Worm (Caenorhabditis elegans): ENCODE results near the gene col-166.

The col-166 gene

ce11 chrX:6274270-6274669, 5.5 kb upstream of the col-166 start:
- TF ChIP-seq ceh-83 (GFP tag; optimal IDR thresholded peaks at IDR 0.05) (no peak), ceh-39 (tag; optimal IDR thresholded peaks at IDR 0.05) (no peak), ham-2 (GFP tag; optimal IDR thresholded peaks at IDR 0.05) (no peak), mab-5 (tag; optimal IDR thresholded peaks at IDR 0.05) (no peak), elt-3 (tag; optimal IDR thresholded peaks at IDR 0.05) (no peak), M03D4.4 (tag; optimal IDR thresholded peaks at IDR 0.05) (no peak), nhr-2 (tag; optimal IDR thresholded peaks at IDR 0.05) (no peak), nhr-12 (tag; optimal IDR thresholded peaks at IDR 0.05) (no peak), nhr-237 (tag; optimal IDR thresholded peaks at IDR 0.05) (no peak)

DNA sequence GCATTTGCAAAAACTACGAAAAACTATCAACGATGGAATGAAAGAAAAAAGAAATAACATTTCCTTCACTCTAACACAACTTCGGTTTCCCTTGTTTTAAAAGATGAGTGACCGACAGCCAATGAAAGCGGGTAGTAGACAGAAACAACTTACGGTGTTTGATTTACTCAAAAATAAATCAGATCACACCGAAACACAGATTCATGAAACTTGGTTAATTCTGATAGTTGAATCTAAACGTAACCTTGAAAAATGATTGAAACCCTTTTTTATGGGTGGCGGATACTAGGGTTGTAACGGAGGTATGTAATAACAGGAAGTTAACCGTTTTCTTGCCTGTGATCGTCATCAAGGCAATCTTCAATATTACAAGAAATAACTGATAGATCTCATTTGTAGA, 4.5 kb upstream of the col-166 start:
- no peak for TF ChIP-seq unc-120 (tag; optimal IDR thresholded peaks at IDR 0.05; ENCODE audit: poor library complexity, severe bottlenecking)
- no peak for TF ChIP-seq zip-8 (tag; optimal IDR thresholded peaks at IDR 0.05)
- no peak for TF ChIP-seq sem-2 (GFP tag; optimal IDR thresholded peaks at IDR 0.05)
- no peak for TF ChIP-seq cnd-1 (tag; optimal IDR thresholded peaks at IDR 0.05)
- no peak for TF ChIP-seq drap-1 (GFP tag; optimal IDR thresholded peaks at IDR 0.05)
- no peak for TF ChIP-seq ces-1 (GFP tag; optimal IDR thresholded peaks at IDR 0.05)
- no peak for TF ChIP-seq mep-1 (tag; optimal IDR thresholded peaks at IDR 0.05)
- TF ChIP-seq bed-3 (GFP tag; optimal IDR thresholded peaks at IDR 0.05) = no peak
- no peak for TF ChIP-seq nhr-76 (tag; optimal IDR thresholded peaks at IDR 0.05)
- TF ChIP-seq pha-4 (tag; optimal IDR thresholded peaks at IDR 0.05) = no peak
- no peak for TF ChIP-seq hlh-1 (tag; optimal IDR thresholded peaks at IDR 0.05)
- TF ChIP-seq nhr-28 (tag; optimal IDR thresholded peaks at IDR 0.05) = no peak
- no peak for TF ChIP-seq lsy-2 (tag; optimal IDR thresholded peaks at IDR 0.05)
- no peak for TF ChIP-seq unc-62 (GFP tag; optimal IDR thresholded peaks at IDR 0.05)
- TF ChIP-seq lin-13 (tag; optimal IDR thresholded peaks at IDR 0.05) = no peak
- TF ChIP-seq M03D4.4 (tag; optimal IDR thresholded peaks at IDR 0.05) = no peak

DNA sequence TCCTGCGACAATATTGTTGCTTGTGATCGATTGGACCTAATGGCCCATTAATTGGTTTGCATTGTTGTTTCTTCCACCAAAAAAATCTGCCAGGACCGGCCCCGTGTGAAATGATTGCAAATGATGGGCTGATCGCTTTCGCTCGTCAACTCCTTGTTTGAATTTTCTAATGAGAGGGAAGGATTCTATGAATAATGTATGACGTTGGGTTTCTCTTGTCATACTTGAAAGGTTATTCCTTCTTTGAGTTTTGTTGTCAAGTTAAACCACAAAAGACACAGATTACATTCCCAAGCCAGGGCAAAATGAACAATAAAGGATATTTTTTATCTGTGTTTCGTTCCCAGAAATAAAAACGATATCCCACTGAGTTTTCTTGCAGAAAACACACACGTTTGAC, 3.1 kb upstream of the col-166 start:
- TF ChIP-seq bed-3 (GFP tag; optimal IDR thresholded peaks at IDR 0.05) (no peak), unc-120 (tag; optimal IDR thresholded peaks at IDR 0.05; ENCODE audit: poor library complexity, severe bottlenecking) (no peak), pha-4 (tag; optimal IDR thresholded peaks at IDR 0.05) (no peak), ces-1 (GFP tag; optimal IDR thresholded peaks at IDR 0.05) (no peak), lsy-2 (tag; optimal IDR thresholded peaks at IDR 0.05) (no peak), elt-1 (tag; optimal IDR thresholded peaks at IDR 0.05; ENCODE audit: borderline replicate concordance, insufficient read depth) (no peak), ceh-39 (tag; optimal IDR thresholded peaks at IDR 0.05) (no peak), nhr-76 (tag; optimal IDR thresholded peaks at IDR 0.05) (no peak)

ce11 chrX:6277252-6277651, 2.6 kb upstream of the col-166 start:
- TF ChIP-seq unc-39 (tag; optimal IDR thresholded peaks at IDR 0.05) (no peak), elt-1 (tag; optimal IDR thresholded peaks at IDR 0.05; ENCODE audit: borderline replicate concordance, insufficient read depth) (no peak), snpc-4 (tag; optimal IDR thresholded peaks at IDR 0.05) (no peak), zip-8 (tag; optimal IDR thresholded peaks at IDR 0.05) (no peak), elt-3 (tag; optimal IDR thresholded peaks at IDR 0.05) (no peak), nhr-28 (tag; optimal IDR thresholded peaks at IDR 0.05) (no peak)

- TF ChIP-seq sem-2 (GFP tag; optimal IDR thresholded peaks at IDR 0.05) (no peak), ceh-39 (tag; optimal IDR thresholded peaks at IDR 0.05) (no peak), nhr-12 (tag; optimal IDR thresholded peaks at IDR 0.05) (no peak), drap-1 (GFP tag; optimal IDR thresholded peaks at IDR 0.05) (no peak), bed-3 (GFP tag; optimal IDR thresholded peaks at IDR 0.05) (no peak), ceh-83 (GFP tag; optimal IDR thresholded peaks at IDR 0.05) (no peak), nhr-237 (tag; optimal IDR thresholded peaks at IDR 0.05) (no peak), unc-62 (GFP tag; optimal IDR thresholded peaks at IDR 0.05) (no peak), ztf-11 (tag; optimal IDR thresholded peaks at IDR 0.05) (no peak), M03D4.4 (tag; optimal IDR thresholded peaks at IDR 0.05) (no peak)
Measured at ce11 chrX:6278296-6278695, 1.5 kb upstream of the col-166 start.

- TF ChIP-seq flh-1 (GFP tag; optimal IDR thresholded peaks at IDR 0.05) (no peak), ceh-83 (GFP tag; optimal IDR thresholded peaks at IDR 0.05) (no peak), lsy-2 (tag; optimal IDR thresholded peaks at IDR 0.05) (no peak), zip-8 (tag; optimal IDR thresholded peaks at IDR 0.05) (no peak), nhr-2 (tag; optimal IDR thresholded peaks at IDR 0.05) (no peak), unc-62 (GFP tag; optimal IDR thresholded peaks at IDR 0.05) (no peak), unc-39 (tag; optimal IDR thresholded peaks at IDR 0.05) (no peak)
Measured at ce11 chrX:6280998-6281397, 1.2 kb downstream of the col-166 start.

Data from whole organism, mixed stage, embryonic.